Worm (Caenorhabditis elegans): ENCODE data around the gene clec-134.

- TF ChIP-seq ztf-23 (GFP tag; IDR thresholded peaks at IDR 0.05): no peak
- TF ChIP-seq tab-1 (GFP tag; IDR thresholded peaks at IDR 0.05): no peak
- TF ChIP-seq med-1 (GFP tag; optimal IDR thresholded peaks at IDR 0.05; ENCODE audit: insufficient read depth): no peak
- TF ChIP-seq ztf-29 (GFP tag; IDR thresholded peaks at IDR 0.05): no peak
- TF ChIP-seq ref-1 (GFP tag; conservative IDR thresholded peaks at IDR 0.05): no peak
- no peak for TF ChIP-seq cog-1 (tag; optimal IDR thresholded peaks at IDR 0.05)
- no peak for TF ChIP-seq klf-2 (GFP tag; conservative IDR thresholded peaks at IDR 0.05)
Observed at ce11 chrII:3560592-3560991, 19.3 kb upstream of the clec-134 start, which contains the start of gene W10G11.1.

All from whole organism, midembryonic.